Worm (Caenorhabditis elegans): ENCODE results near the gene T13C5.2.

The T13C5.2 gene

ce11 chrX:6184709-6185108 is at the start of gene T13C5.2:
T13C5.2 (plus strand) TSS chrX:6185009.
- no peak for TF ChIP-seq ZK337.2 (GFP tag; IDR thresholded peaks at IDR 0.05)
- TF ChIP-seq mdl-1 (tag; optimal IDR thresholded peaks at IDR 0.05): no peak
- no peak for TF ChIP-seq dmd-9 (GFP tag; IDR thresholded peaks at IDR 0.05)
- TF ChIP-seq unc-130 (GFP tag; optimal IDR thresholded peaks at IDR 0.05): no peak
- TF ChIP-seq aha-1 (tag): no peak
- TF ChIP-seq unc-39 (tag; optimal IDR thresholded peaks at IDR 0.05): no peak
- no peak for TF ChIP-seq daf-12 (tag; optimal IDR thresholded peaks at IDR 0.05)
- TF ChIP-seq sdz-12 (GFP tag; optimal IDR thresholded peaks at IDR 0.05): no peak
- no peak for TF ChIP-seq madf-5 (GFP tag; IDR thresholded peaks at IDR 0.05)
- no peak for TF ChIP-seq lim-7 (GFP tag; IDR thresholded peaks at IDR 0.05)
- no peak for TF ChIP-seq F26F4.8 (GFP tag; conservative IDR thresholded peaks at IDR 0.05)

- peak in 1 of 2 experiments; percentile 43 for TF ChIP-seq unc-62 (GFP tag; optimal IDR thresholded peaks at IDR 0.05 in 1 of 2)
- TF ChIP-seq unc-62 (tag; optimal IDR thresholded peaks at IDR 0.05): no peak
- peak; percentile 45 for TF ChIP-seq aha-1 (tag)
- no peak for TF ChIP-seq nhr-11 (tag; optimal IDR thresholded peaks at IDR 0.05)
Measured at ce11 chrX:6138243-6138642, 46.6 kb upstream of the T13C5.2 start, which contains the start of gene Y72A10A.1. Y72A10A.1 (minus strand) TSS chrX:6138343.

DNA sequence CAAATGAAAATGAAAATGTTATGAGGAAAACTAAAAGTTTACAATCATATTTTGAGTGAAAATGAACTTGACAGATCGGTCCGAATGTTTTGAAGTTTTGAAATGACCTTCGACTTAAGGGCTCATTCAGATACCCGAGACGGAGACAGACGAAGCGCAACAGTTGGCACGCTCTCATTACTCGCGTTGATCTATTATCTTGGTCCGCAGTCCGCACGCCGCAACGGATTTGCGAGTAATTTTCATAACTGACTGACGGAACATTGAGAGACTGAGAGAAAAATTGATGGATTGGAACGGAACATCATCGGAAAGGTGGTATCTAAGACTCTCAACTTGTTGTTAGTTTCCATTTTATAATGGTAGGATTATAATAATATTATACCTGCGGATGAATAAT is 38.9 kb upstream of the T13C5.2 start:
- TF ChIP-seq php-3 (GFP tag; IDR thresholded peaks at IDR 0.05) (no peak), unc-62 (GFP tag; optimal IDR thresholded peaks at IDR 0.05 in 1 of 2) (peak in 1 of 2 experiments; percentile 61), unc-62 (tag; optimal IDR thresholded peaks at IDR 0.05) (no peak)

ce11 chrX:6150449-6150848 is 34.4 kb upstream of the T13C5.2 start, which contains the start of gene tag-275:
tag-275 (minus strand) TSS chrX:6150549.
- no peak for TF ChIP-seq zfp-2 (tag; optimal IDR thresholded peaks at IDR 0.05)
- no peak for TF ChIP-seq hlh-30 (tag; optimal IDR thresholded peaks at IDR 0.05; ENCODE audit: insufficient read depth)
- no peak for TF ChIP-seq fkh-10 (GFP tag; optimal IDR thresholded peaks at IDR 0.05)
- no peak for TF ChIP-seq ces-1 (GFP tag; optimal IDR thresholded peaks at IDR 0.05)
- TF ChIP-seq D1046.2 (GFP tag; IDR thresholded peaks at IDR 0.05): no peak
- TF ChIP-seq lsy-2 (tag; optimal IDR thresholded peaks at IDR 0.05): no peak
- TF ChIP-seq ceh-28 (tag; optimal IDR thresholded peaks at IDR 0.05): no peak
- no peak for TF ChIP-seq dmd-9 (GFP tag; IDR thresholded peaks at IDR 0.05)
- no peak for TF ChIP-seq saeg-2 (GFP tag; IDR thresholded peaks at IDR 0.05)
- no peak for TF ChIP-seq ctbp-1 (GFP tag; IDR thresholded peaks at IDR 0.05)
- TF ChIP-seq unc-62 (GFP tag; optimal IDR thresholded peaks at IDR 0.05 in 1 of 2): no peak
- TF ChIP-seq unc-62 (tag; optimal IDR thresholded peaks at IDR 0.05): no peak
- TF ChIP-seq lin-15B (tag; optimal IDR thresholded peaks at IDR 0.05): no peak

ce11 chrX:6150949-6151519 is 33.8 kb upstream of the T13C5.2 start:
- no peak for TF ChIP-seq snpc-4 (tag; optimal IDR thresholded peaks at IDR 0.05)
- no peak for TF ChIP-seq ceh-44 (GFP tag; IDR thresholded peaks at IDR 0.05)
- TF ChIP-seq snpc-1.2 (GFP tag; IDR thresholded peaks at IDR 0.05): no peak
- TF ChIP-seq hlh-11 (tag; optimal IDR thresholded peaks at IDR 0.05): peak; percentile 37
- TF ChIP-seq daf-16 (GFP tag; optimal IDR thresholded peaks at IDR 0.05): peak in 1 of 2 experiments; percentile 41
- no peak for TF ChIP-seq daf-16 (tag; optimal IDR thresholded peaks at IDR 0.05)
- no peak for TF ChIP-seq hmg-1.1 (GFP tag; IDR thresholded peaks at IDR 0.05)
- TF ChIP-seq madf-5 (GFP tag; IDR thresholded peaks at IDR 0.05): no peak
- no peak for TF ChIP-seq lin-39 (tag; optimal IDR thresholded peaks at IDR 0.05)
- TF ChIP-seq rbr-2 (tag; optimal IDR thresholded peaks at IDR 0.05): no peak
- no peak for TF ChIP-seq lin-13 (GFP tag; optimal IDR thresholded peaks at IDR 0.05)
- TF ChIP-seq F37D6.2 (tag; optimal IDR thresholded peaks at IDR 0.05): no peak
- no peak for TF ChIP-seq arid-1 (GFP tag; conservative IDR thresholded peaks at IDR 0.05)
- TF ChIP-seq zfp-2 (tag; optimal IDR thresholded peaks at IDR 0.05): no peak
- no peak for TF ChIP-seq dmd-9 (GFP tag; IDR thresholded peaks at IDR 0.05)
- TF ChIP-seq fkh-10 (GFP tag; optimal IDR thresholded peaks at IDR 0.05): no peak
- TF ChIP-seq php-3 (GFP tag; IDR thresholded peaks at IDR 0.05): no peak
- no peak for TF ChIP-seq egl-27 (tag; optimal IDR thresholded peaks at IDR 0.05)
- TF ChIP-seq cey-2 (tag; optimal IDR thresholded peaks at IDR 0.05; ENCODE audit: borderline replicate concordance, insufficient read depth): no peak
- no peak for TF ChIP-seq mxl-3 (GFP tag; optimal IDR thresholded peaks at IDR 0.05)
- TF ChIP-seq unc-62 (GFP tag; optimal IDR thresholded peaks at IDR 0.05 in 1 of 2): peak in 1 of 2 experiments; percentile 60
- no peak for TF ChIP-seq unc-62 (tag; optimal IDR thresholded peaks at IDR 0.05)

All from whole organism, L4 larva.